Fruit fly (Drosophila melanogaster) whole organism, embryonic: ENCODE measurements around the gene CG12768.

Source experiments
- Adf1 ChIP-seq: fragments of 200-800 bp; sonication (Bioruptor generic); IDR thresholded peaks from 2 replicates; pipeline ENCODE4 v1.3.6; 2022; ENCODE audit warnings: missing biosample characterization, missing genetic modification characterization
- Asciz ChIP-seq: fragments of 200-800 bp; sonication (Bioruptor generic); optimal IDR thresholded peaks from 2 replicates; lab custom pipeline; 2017; ENCODE audit warnings: missing biosample characterization, mild to moderate bottlenecking, missing genetic modification characterization, missing genetic modification reagents
- Atf3 ChIP-seq: fragments of 200-800 bp; sonication (Bioruptor generic); optimal IDR thresholded peaks from 3 replicates; lab custom pipeline; 2016; ENCODE audit warnings: missing biosample characterization, missing genetic modification characterization
- Blimp-1 ChIP-seq: fragments of 200-800 bp; sonication (Bioruptor generic); optimal IDR thresholded peaks from 3 replicates; lab custom pipeline; 2018; ENCODE audit warnings: missing biosample characterization, missing genetic modification characterization, mild to moderate bottlenecking, moderate library complexity, missing genetic modification reagents
- CG10321 ChIP-seq: fragments of 200-800 bp; sonication (Bioruptor generic); IDR thresholded peaks from 2 replicates; pipeline ENCODE4 v1.3.6; 2022; ENCODE audit warnings: missing biosample characterization, missing genetic modification characterization
- CG12155 ChIP-seq: fragments of 200-800 bp; sonication (Bioruptor generic); optimal IDR thresholded peaks from 3 replicates; lab custom pipeline; 2016; ENCODE audit warnings: missing biosample characterization, missing genetic modification characterization
- CG12659 ChIP-seq: fragments of 200-800 bp; sonication (Bioruptor generic); optimal IDR thresholded peaks from 3 replicates; lab custom pipeline; 2017; ENCODE audit warnings: mild to moderate bottlenecking, missing biosample characterization, missing genetic modification reagents, missing genetic modification characterization
- CG12744 ChIP-seq: fragments of 200-800 bp; sonication (Bioruptor generic); optimal IDR thresholded peaks from 2 replicates; lab custom pipeline; 2016; ENCODE audit warnings: missing biosample characterization, missing genetic modification characterization
- CG13624 ChIP-seq: fragments of 200-800 bp; sonication (Bioruptor generic); optimal IDR thresholded peaks from 2 replicates; lab custom pipeline; 2016; ENCODE audit warnings: missing biosample characterization, missing genetic modification characterization
- CG14667 ChIP-seq: fragments of 200-800 bp; sonication (Bioruptor generic); IDR thresholded peaks from 2 replicates; pipeline ENCODE4 v1.3.6; 2022; ENCODE audit warnings: missing biosample characterization, missing genetic modification characterization
- CG15011 ChIP-seq: fragments of 200-800 bp; sonication (Bioruptor generic); optimal IDR thresholded peaks from 3 replicates; lab custom pipeline; 2018; ENCODE audit warnings: missing biosample characterization, mild to moderate bottlenecking, missing genetic modification characterization
- CG18476 ChIP-seq: fragments of 200-800 bp; sonication (Bioruptor generic); optimal IDR thresholded peaks from 2 replicates; lab custom pipeline; 2016; ENCODE audit warnings: missing biosample characterization, mild to moderate bottlenecking, missing genetic modification characterization
- CG2129 ChIP-seq: fragments of 200-800 bp; sonication (Bioruptor generic); IDR thresholded peaks from 2 replicates; pipeline ENCODE4 v1.3.6; 2022; ENCODE audit warnings: missing biosample characterization, missing genetic modification characterization; ENCODE audit not compliant: partially characterized antibody
- CG2202 ChIP-seq: fragments of 200-800 bp; sonication (Bioruptor generic); optimal IDR thresholded peaks from 2 replicates; lab custom pipeline; 2018; ENCODE audit warnings: missing biosample characterization, mild to moderate bottlenecking, missing genetic modification characterization
- CG2678 ChIP-seq: fragments of 200-800 bp; sonication (Bioruptor generic); optimal IDR thresholded peaks from 3 replicates; lab custom pipeline; 2019; ENCODE audit warnings: missing biosample characterization, mild to moderate bottlenecking, missing genetic modification characterization, moderate library complexity
- CG2875 ChIP-seq: fragments of 200-800 bp; sonication (Bioruptor generic); optimal IDR thresholded peaks from 2 replicates; lab custom pipeline; 2017; ENCODE audit warnings: missing biosample characterization, mild to moderate bottlenecking, missing genetic modification characterization, missing genetic modification reagents
- CG3163 ChIP-seq: fragments of 200-800 bp; sonication (Bioruptor generic); optimal IDR thresholded peaks from 3 replicates; lab custom pipeline; 2016; ENCODE audit warnings: missing biosample characterization, missing genetic modification characterization
- CG32532 ChIP-seq: fragments of 200-800 bp; sonication (Bioruptor generic); IDR thresholded peaks from 2 replicates; pipeline ENCODE4 v1.3.6; 2022; ENCODE audit warnings: missing biosample characterization, missing genetic modification characterization
- CG4360 ChIP-seq: fragments of 200-800 bp; sonication (Bioruptor generic); IDR thresholded peaks from 2 replicates; pipeline ENCODE4 v1.3.6; 2022; ENCODE audit warnings: missing biosample characterization, missing genetic modification characterization
- CG4707 ChIP-seq: fragments of 200-800 bp; sonication (Bioruptor generic); optimal IDR thresholded peaks from 2 replicates; lab custom pipeline; 2018; ENCODE audit warnings: missing biosample characterization, mild to moderate bottlenecking, missing genetic modification characterization, moderate library complexity
- CG5953 ChIP-seq: fragments of 200-800 bp; sonication (Bioruptor generic); IDR thresholded peaks from 2 replicates; pipeline ENCODE4 v1.3.6; 2022; ENCODE audit warnings: missing biosample characterization, missing genetic modification characterization
- CG6854 ChIP-seq: fragments of 200-800 bp; sonication (Bioruptor generic); optimal IDR thresholded peaks from 3 replicates; lab custom pipeline; 2017; ENCODE audit warnings: missing biosample characterization, mild to moderate bottlenecking, missing genetic modification characterization
- CG7556 ChIP-seq: fragments of 200-800 bp; sonication (Bioruptor generic); optimal IDR thresholded peaks from 2 replicates; lab custom pipeline; 2017; ENCODE audit warnings: missing biosample characterization, mild to moderate bottlenecking, missing genetic modification characterization
- CG9215 ChIP-seq: fragments of 200-800 bp; sonication (Bioruptor generic); IDR thresholded peaks from 2 replicates; pipeline ENCODE4 v1.3.6; 2022; ENCODE audit warnings: missing biosample characterization, missing genetic modification characterization
- CG9876 ChIP-seq: fragments of 200-800 bp; sonication (Bioruptor generic); optimal IDR thresholded peaks from 2 replicates; lab custom pipeline; 2016; ENCODE audit warnings: missing biosample characterization, missing genetic modification characterization
- Camta ChIP-seq: fragments of 200-800 bp; sonication (Bioruptor generic); optimal IDR thresholded peaks from 2 replicates; lab custom pipeline; 2016; ENCODE audit warnings: missing biosample characterization, missing genetic modification characterization
- D19B ChIP-seq: fragments of 200-800 bp; sonication (Bioruptor generic); optimal IDR thresholded peaks from 2 replicates; lab custom pipeline; 2017; ENCODE audit warnings: missing biosample characterization, mild to moderate bottlenecking, missing genetic modification characterization
- Hey ChIP-seq: fragments of 200-800 bp; sonication (Bioruptor generic); optimal IDR thresholded peaks from 3 replicates; lab custom pipeline; 2018; ENCODE audit warnings: missing biosample characterization, mild to moderate bottlenecking, missing genetic modification characterization
- MESR4 ChIP-seq: fragments of 200-800 bp; sonication (Bioruptor generic); optimal IDR thresholded peaks from 2 replicates; lab custom pipeline; 2018; ENCODE audit warnings: missing biosample characterization, mild to moderate bottlenecking, missing genetic modification characterization, moderate library complexity
- Max ChIP-seq: fragments of 200-800 bp; sonication (Bioruptor generic); optimal IDR thresholded peaks from 2 replicates; lab custom pipeline; 2016; ENCODE audit warnings: missing biosample characterization, mild to moderate bottlenecking, missing genetic modification characterization
- Mes4 ChIP-seq: fragments of 200-800 bp; sonication (Bioruptor generic); optimal IDR thresholded peaks from 2 replicates; lab custom pipeline; 2016; ENCODE audit warnings: missing biosample characterization, missing genetic modification characterization
- Nf-YA ChIP-seq: fragments of 200-800 bp; sonication (Bioruptor generic); IDR thresholded peaks from 2 replicates; pipeline ENCODE4 v1.3.6; 2022; ENCODE audit warnings: missing biosample characterization, missing genetic modification characterization
- Nf-YC ChIP-seq: fragments of 200-800 bp; optimal IDR thresholded peaks from 3 replicates; lab custom pipeline; 2019; ENCODE audit warnings: missing biosample characterization, mild to moderate bottlenecking, missing genetic modification characterization, moderate library complexity
- Six4 ChIP-seq: fragments of 200-800 bp; sonication (Bioruptor generic); optimal IDR thresholded peaks from 2 replicates; lab custom pipeline; 2016; ENCODE audit warnings: missing biosample characterization, missing genetic modification characterization
- Taf1 ChIP-seq: fragments of 200-800 bp; sonication (Bioruptor generic); IDR thresholded peaks from 2 replicates; pipeline ENCODE4 v1.3.6; 2022; ENCODE audit warnings: missing biosample characterization, missing genetic modification characterization
- Xbp1 ChIP-seq: fragments of 200-800 bp; sonication (Bioruptor generic); optimal IDR thresholded peaks from 3 replicates; lab custom pipeline; 2016; ENCODE audit warnings: missing biosample characterization, mild to moderate bottlenecking, missing genetic modification characterization
- amos ChIP-seq: fragments of 200-800 bp; sonication (Bioruptor generic); IDR thresholded peaks from 2 replicates; pipeline ENCODE4 v1.3.6; 2022; ENCODE audit warnings: missing biosample characterization, missing genetic modification characterization; ENCODE audit not compliant: partially characterized antibody
- aop ChIP-seq: fragments of 200-800 bp; sonication (Bioruptor generic); IDR thresholded peaks from 2 replicates; pipeline ENCODE4 v1.3.6; 2022; ENCODE audit warnings: missing biosample characterization, missing genetic modification characterization
- bsh ChIP-seq, 2 experiments: fragments of 200-800 bp; sonication (Bioruptor generic); optimal IDR thresholded peaks; 2 replicates each; lab custom pipeline; 2017 to 2018; ENCODE audit warnings: mild to moderate bottlenecking in 2 of 2, missing biosample characterization in 2 of 2, missing genetic modification characterization in 2 of 2, moderate library complexity in 1 of 2
- dimm ChIP-seq: fragments of 200-800 bp; sonication (Bioruptor generic); IDR thresholded peaks from 2 replicates; pipeline ENCODE4 v1.3.6; 2022; ENCODE audit warnings: missing biosample characterization, missing genetic modification characterization
- en ChIP-seq: fragments of 200-800 bp; sonication (Bioruptor generic); optimal IDR thresholded peaks from 2 replicates; lab custom pipeline; 2016; ENCODE audit warnings: missing biosample characterization, missing genetic modification characterization
- esg ChIP-seq: fragments of 200-800 bp; sonication (Bioruptor generic); conservative IDR thresholded peaks from 2 replicates; pipeline ENCODE4 v1.3.6; 2022; ENCODE audit warnings: missing biosample characterization, missing genetic modification characterization
- fd3F ChIP-seq: fragments of 200-800 bp; sonication (Bioruptor generic); optimal IDR thresholded peaks from 2 replicates; lab custom pipeline; 2018; ENCODE audit warnings: missing biosample characterization, mild to moderate bottlenecking, missing genetic modification characterization, moderate library complexity
- fd64A ChIP-seq: fragments of 200-800 bp; sonication (Bioruptor generic); optimal IDR thresholded peaks from 3 replicates; lab custom pipeline; 2018; ENCODE audit warnings: missing biosample characterization, mild to moderate bottlenecking, missing genetic modification characterization
- hbn ChIP-seq: fragments of 200-800 bp; sonication (Bioruptor generic); IDR thresholded peaks from 2 replicates; pipeline ENCODE4 v1.3.6; 2022; ENCODE audit warnings: missing biosample characterization, missing genetic modification characterization; ENCODE audit not compliant: partially characterized antibody
- org-1 ChIP-seq: fragments of 200-800 bp; sonication (Bioruptor generic); optimal IDR thresholded peaks from 2 replicates; lab custom pipeline; 2017; ENCODE audit warnings: missing biosample characterization, missing genetic modification characterization
- otp ChIP-seq: fragments of 200-800 bp; sonication (Bioruptor generic); IDR thresholded peaks from 3 replicates; pipeline ENCODE4, ENCODE4 v1.3.6; 2022; ENCODE audit warnings: missing biosample characterization, missing genetic modification characterization
- peb ChIP-seq: fragments of 200-800 bp; sonication (Bioruptor generic); IDR thresholded peaks from 2 replicates; pipeline ENCODE4 v1.3.6; 2022; ENCODE audit warnings: missing biosample characterization, missing genetic modification characterization
- pfk ChIP-seq: fragments of 200-800 bp; sonication (Bioruptor generic); optimal IDR thresholded peaks from 2 replicates; lab custom pipeline; 2018; ENCODE audit warnings: missing biosample characterization, mild to moderate bottlenecking, missing genetic modification characterization, moderate library complexity
- pzg ChIP-seq: fragments of 200-800 bp; sonication (Bioruptor generic); optimal IDR thresholded peaks from 3 replicates; lab custom pipeline; 2018; ENCODE audit warnings: missing biosample characterization, mild to moderate bottlenecking, missing genetic modification characterization, moderate library complexity
- wor ChIP-seq: fragments of 200-800 bp; sonication (Bioruptor generic); IDR thresholded peaks from 2 replicates; pipeline ENCODE4 v1.3.6; 2022; ENCODE audit warnings: missing biosample characterization, missing genetic modification characterization

CG12768 gene

DNA sequence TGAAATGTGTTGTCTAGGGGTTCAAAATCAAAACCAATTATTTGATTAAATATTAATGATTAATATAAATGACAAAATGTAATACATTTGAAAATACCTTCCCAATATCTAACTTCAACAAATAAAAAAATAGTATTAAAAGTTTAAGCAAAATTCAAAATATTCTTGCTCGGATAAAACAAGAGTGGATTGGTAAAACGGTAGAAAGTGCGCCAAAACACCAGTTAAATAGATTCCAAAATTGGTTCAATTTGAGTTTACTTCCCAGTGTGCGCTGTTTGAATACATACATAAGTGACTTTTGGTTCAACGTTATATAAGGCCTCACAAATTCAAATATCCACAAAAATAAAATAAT is 45.3 kb upstream of the CG12768 start (continued):
- no peak for TF ChIP-seq aop (GFP tag; lab: Robert Waterston, UW)
- peak; percentile 49 for TF ChIP-seq Max (GFP tag; lab: Kevin White, UChicago)
- peak; percentile 39; the same call in 1 of the 2 replicates for TF ChIP-seq CG5953 (GFP tag; lab: Robert Waterston, UW)
- TF ChIP-seq CG4707 (GFP tag; lab: Kevin White, UChicago) = peak; percentile 30
- TF ChIP-seq org-1 = peak; percentile 68
- TF ChIP-seq pzg (GFP tag; lab: Kevin White, UChicago) = no peak
- peak; percentile 72 for TF ChIP-seq CG12659 (GFP tag; lab: Kevin White, UChicago)
- peak; percentile 42; the same call in 1 of the 2 replicates for TF ChIP-seq CG9215 (GFP tag; lab: Robert Waterston, UW)
- no peak for TF ChIP-seq CG4360 (GFP tag; lab: Robert Waterston, UW)
- no peak for TF ChIP-seq amos
- no peak for TF ChIP-seq dimm (GFP tag; lab: Robert Waterston, UW)
- peak; percentile 35 for TF ChIP-seq CG15011
- peak; percentile 61 for TF ChIP-seq Nf-YC (tag; lab: Kevin White, UChicago)
- TF ChIP-seq Atf3 = peak; percentile 12
- no peak for TF ChIP-seq Camta
- no peak for TF ChIP-seq Mes4 (GFP tag; lab: Kevin White, UChicago)
- TF ChIP-seq fd3F (GFP tag; lab: Kevin White, UChicago) = peak; percentile 67
- no peak for TF ChIP-seq CG3163 (GFP tag; lab: Kevin White, UChicago)
- TF ChIP-seq CG2202 (tag; lab: Kevin White, UChicago) = no peak
- no peak for TF ChIP-seq hbn (GFP tag; lab: Robert Waterston, UW)
- peak; percentile 86 for TF ChIP-seq CG2678 (tag; lab: Kevin White, UChicago)
- TF ChIP-seq fd64A = no peak
- peak; percentile 26 for TF ChIP-seq Six4 (GFP tag; lab: Kevin White, UChicago)
- TF ChIP-seq Hey (tag; lab: Kevin White, UChicago) = no peak
- peak; percentile 45 for TF ChIP-seq CG12155 (GFP tag; lab: Kevin White, UChicago)
- no peak; the same call in 1 of the 2 replicates for TF ChIP-seq Adf1
- peak; percentile 37; the same call in 1 of the 2 replicates for TF ChIP-seq CG14667 (GFP tag; lab: Robert Waterston, UW)
- TF ChIP-seq CG7556 (GFP tag; lab: Kevin White, UChicago) = peak; percentile 81
- peak; percentile 18 for TF ChIP-seq CG18476 (GFP tag; lab: Kevin White, UChicago)
- TF ChIP-seq MESR4 (GFP tag; lab: Kevin White, UChicago) = no peak
- no peak for TF ChIP-seq CG2129 (GFP tag; lab: Robert Waterston, UW)
- no peak for TF ChIP-seq Nf-YA (GFP tag; lab: Robert Waterston, UW)
- peak; percentile 42 for TF ChIP-seq D19B (GFP tag; lab: Kevin White, UChicago)
- 0 out of 2 replicates have a peak, but pooled peaks have one; percentile 32 for TF ChIP-seq peb (GFP tag; lab: Robert Waterston, UW)
- no peak for TF ChIP-seq CG9876
- TF ChIP-seq otp (GFP tag; lab: Robert Waterston, UW) = no peak
- no peak for TF ChIP-seq CG13624
- peak; percentile 45 to 57 for TF ChIP-seq bsh (GFP tag; optimal IDR thresholded peaks at IDR 0.05; lab: Kevin White, UChicago)
- TF ChIP-seq Blimp-1 = peak; percentile 51
- peak; percentile 68 for TF ChIP-seq Asciz (GFP tag; lab: Kevin White, UChicago)
- TF ChIP-seq en (GFP tag; lab: Kevin White, UChicago) = no peak
- TF ChIP-seq pfk (GFP tag; lab: Kevin White, UChicago) = no peak
- TF ChIP-seq Taf1 (GFP tag; lab: Robert Waterston, UW) = no peak
- peak; percentile 61 for TF ChIP-seq CG6854 (GFP tag; lab: Kevin White, UChicago)
- TF ChIP-seq esg (GFP tag; lab: Robert Waterston, UW) = peak; percentile 69; the same call in 1 of the 2 replicates
- peak; percentile 69; the same call in 1 of the 2 replicates for TF ChIP-seq CG32532 (GFP tag; lab: Robert Waterston, UW)
- peak; percentile 56 for TF ChIP-seq wor (GFP tag; lab: Robert Waterston, UW)
- TF ChIP-seq CG2875 (GFP tag; lab: Kevin White, UChicago) = peak; percentile 23
- peak; percentile 11 for TF ChIP-seq CG12744 (GFP tag; lab: Kevin White, UChicago)
- peak; percentile 60 for TF ChIP-seq Xbp1
- TF ChIP-seq CG10321 (GFP tag; lab: Robert Waterston, UW) = no peak
